Worm (Caenorhabditis elegans): ENCODE results near the gene psf-1.
A peak's percentile ranks its signal among the peaks of the same experiment; 100 is the strongest.

The psf-1 gene

DNA sequence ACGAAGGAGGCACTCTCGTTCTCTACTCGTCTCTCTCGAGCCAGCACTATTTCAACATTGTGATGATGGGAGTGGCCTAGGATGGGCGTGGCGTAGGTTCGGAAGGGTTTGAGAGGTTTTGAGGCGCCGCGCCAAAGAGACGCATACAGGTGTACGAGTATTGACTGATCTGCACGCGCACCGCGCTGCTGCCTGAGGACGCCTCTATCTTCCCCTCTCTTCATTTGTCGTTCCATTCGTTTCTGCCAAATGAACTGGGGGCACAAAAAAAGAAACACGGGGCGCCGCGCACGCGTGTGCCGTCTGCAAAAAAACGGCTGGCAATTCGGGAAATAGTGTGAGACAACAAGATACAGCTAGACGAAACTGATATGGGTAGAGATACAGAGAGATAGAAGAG, 47.5 kb downstream of the psf-1 start, which contains the start of gene lec-2 (continued):
- TF ChIP-seq zfh-2 (GFP tag; conservative IDR thresholded peaks at IDR 0.05) (peak; percentile 88), ztf-6 (GFP tag; IDR thresholded peaks at IDR 0.05) (no peak), F10E7.11 (tag; optimal IDR thresholded peaks at IDR 0.05) (no peak), unc-130 (GFP tag; optimal IDR thresholded peaks at IDR 0.05) (no peak), sdz-38 (tag; optimal IDR thresholded peaks at IDR 0.05) (no peak), K11D2.4 (GFP tag; IDR thresholded peaks at IDR 0.05) (peak; percentile 69; the same call in 1 of the 2 replicates), hsf-1 (GFP tag; IDR thresholded peaks at IDR 0.05) (no peak), F57A8.1 (GFP tag; optimal IDR thresholded peaks at IDR 0.05) (no peak), snpc-1.1 (tag; optimal IDR thresholded peaks at IDR 0.05; ENCODE audit: insufficient read depth) (no peak), rpc-1 (optimal IDR thresholded peaks at IDR 0.05) (no peak), rpc-1 (tag; optimal IDR thresholded peaks at IDR 0.05) (no peak), rec-8 (tag; optimal IDR thresholded peaks at IDR 0.05) (no peak), repo-1 (tag; optimal IDR thresholded peaks at IDR 0.05) (no peak), lin-40 (tag; optimal IDR thresholded peaks at IDR 0.05) (peak; percentile 63), madf-10 (tag; optimal IDR thresholded peaks at IDR 0.05) (no peak), D2030.7 (GFP tag; IDR thresholded peaks at IDR 0.05) (no peak), sea-2 (GFP tag; IDR thresholded peaks at IDR 0.05) (no peak), Y79H2A.3 (GFP tag; conservative IDR thresholded peaks at IDR 0.05) (no peak), unc-62 (GFP tag; optimal IDR thresholded peaks at IDR 0.05) (no peak), pbrm-1 (GFP tag; IDR thresholded peaks at IDR 0.05) (no peak), F55B11.4 (tag; optimal IDR thresholded peaks at IDR 0.05; ENCODE audit: borderline replicate concordance, insufficient read depth) (no peak), T07F8.4 (tag; optimal IDR thresholded peaks at IDR 0.05) (no peak), cebp-1 (GFP tag; IDR thresholded peaks at IDR 0.05) (no peak), cebp-1 (tag; optimal IDR thresholded peaks at IDR 0.05) (peak; percentile 33), B0261.1 (tag; optimal IDR thresholded peaks at IDR 0.05) (no peak), nfya-2 (GFP tag; IDR thresholded peaks at IDR 0.05) (no peak), nhr-90 (tag; optimal IDR thresholded peaks at IDR 0.05) (no peak), egl-18 (GFP tag; IDR thresholded peaks at IDR 0.05) (no peak), mes-4 (tag; optimal IDR thresholded peaks at IDR 0.05) (no peak), ets-4 (GFP tag; optimal IDR thresholded peaks at IDR 0.05) (no peak), attf-5 (GFP tag; optimal IDR thresholded peaks at IDR 0.05) (peak; percentile 33), ceh-100 (GFP tag; IDR thresholded peaks at IDR 0.05) (no peak), nfya-1 (tag; optimal IDR thresholded peaks at IDR 0.05; ENCODE audit: borderline replicate concordance, insufficient read depth) (no peak), madf-8 (GFP tag; conservative IDR thresholded peaks at IDR 0.05) (no peak), C17E4.6 (GFP tag; IDR thresholded peaks at IDR 0.05) (no peak), xnd-1 (tag; optimal IDR thresholded peaks at IDR 0.05) (no peak), atf-7 (tag; optimal IDR thresholded peaks at IDR 0.05) (peak; percentile 25), F52B5.7 (tag; optimal IDR thresholded peaks at IDR 0.05) (no peak), B0035.1 (tag; optimal IDR thresholded peaks at IDR 0.05) (no peak), nhr-120 (GFP tag; IDR thresholded peaks at IDR 0.05) (no peak), F37B4.10 (GFP tag; IDR thresholded peaks at IDR 0.05) (no peak), lsl-1 (GFP tag; optimal IDR thresholded peaks at IDR 0.05) (no peak), hrde-1 (tag; optimal IDR thresholded peaks at IDR 0.05; ENCODE audit: borderline replicate concordance) (no peak), snpc-3.4 (tag; optimal IDR thresholded peaks at IDR 0.05) (no peak), hlh-12 (tag; optimal IDR thresholded peaks at IDR 0.05) (no peak), hlh-26 (GFP tag; conservative IDR thresholded peaks at IDR 0.05) (no peak), efl-1 (GFP tag; optimal IDR thresholded peaks at IDR 0.05) (no peak), ztf-26 (tag; optimal IDR thresholded peaks at IDR 0.05) (peak; percentile 43), athp-1 (tag; optimal IDR thresholded peaks at IDR 0.05) (no peak), die-1 (tag; optimal IDR thresholded peaks at IDR 0.05) (peak; percentile 12)
